Fruit fly (Drosophila melanogaster) Kc167 (cell line): ENCODE measurements around the gene CG11898.

ENCODE experiments used
- insv ChIP-seq: fragments of >200 bp; optimal IDR thresholded peaks from 3 replicates; lab custom pipeline; 2018; ENCODE audit warnings: missing external identifiers
- ttk ChIP-seq: sonication (Bioruptor generic); optimal IDR thresholded peaks from 2 replicates; lab custom pipeline; 2017; ENCODE audit warnings: missing external identifiers

DNA sequence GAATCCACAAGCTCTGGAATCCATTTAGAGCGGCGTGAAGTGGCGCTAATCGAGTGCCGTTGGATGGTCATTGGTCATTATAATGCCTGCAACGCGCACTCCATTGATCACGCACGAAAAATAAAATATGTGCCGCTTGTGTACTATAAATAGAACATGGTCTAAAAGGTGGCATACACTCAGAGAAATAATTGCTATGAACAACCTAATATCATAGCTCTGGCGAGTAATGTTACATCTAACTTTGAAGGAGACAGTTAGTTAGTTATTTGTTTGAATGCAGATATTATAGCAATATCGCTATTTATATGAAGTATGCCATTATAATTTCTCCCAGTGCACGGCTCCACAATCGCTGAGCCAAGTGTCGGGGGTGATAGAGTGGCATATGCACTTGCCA, 25.5 kb downstream of the CG11898 start:
- no peak for TF ChIP-seq insv
- no peak for TF ChIP-seq ttk (lab: Kevin White, UChicago)
